Fruit fly (Drosophila melanogaster): Measurements from ENCODE around the gene RpS19b.

DNA sequence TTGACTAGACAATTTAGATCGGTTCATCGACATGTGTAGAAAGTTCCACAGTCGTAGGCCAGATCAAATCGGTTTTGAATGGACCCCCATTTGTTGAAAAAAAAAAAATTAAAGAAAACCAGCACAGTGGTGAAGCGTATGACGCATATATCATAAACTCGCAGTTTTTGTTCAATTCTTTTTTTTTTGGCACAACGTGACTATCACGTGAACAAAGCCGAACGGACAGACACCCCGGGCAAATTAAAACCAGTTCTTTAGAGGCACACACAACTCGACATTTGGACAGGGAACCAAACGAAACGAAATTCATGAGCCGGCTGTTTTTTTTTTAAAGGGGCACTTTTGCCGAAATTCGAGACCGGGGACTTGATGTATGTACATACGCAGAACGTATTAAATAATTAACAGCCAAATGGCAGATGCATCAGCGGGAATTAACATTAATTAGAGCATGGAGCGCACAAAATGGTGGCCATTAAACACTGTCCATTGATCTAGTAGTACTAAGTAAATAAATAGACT, 7.6 kb upstream of the RpS19b start:
- TF ChIP-seq CG10348 (GFP tag; IDR thresholded peaks at IDR 0.05) = no peak
- no peak for TF ChIP-seq fd96Ca (GFP tag; IDR thresholded peaks at IDR 0.05)
- TF ChIP-seq CG12605 (GFP tag; IDR thresholded peaks at IDR 0.05) = no peak
- TF ChIP-seq CG4496 (GFP tag; IDR thresholded peaks at IDR 0.05) = no peak
- no peak for TF ChIP-seq CG17806 (tag; optimal IDR thresholded peaks at IDR 0.05)
- TF ChIP-seq gl (tag; optimal IDR thresholded peaks at IDR 0.05) = no peak
